Worm (Caenorhabditis elegans) whole organism, early embryonic: Measurements from ENCODE around the gene T25B2.4.

Source experiments
- F13C5.2 ChIP-seq: sonication (generic microtip); optimal IDR thresholded peaks from 2 replicates; lab custom pipeline; 2017; ENCODE audit warnings: mild to moderate bottlenecking, missing genetic modification characterization, inconsistent platforms, missing compliant biosample characterization
- ama-1 ChIP-seq: fragments of 150-350 bp; optimal IDR thresholded peaks from 2 replicates; lab custom pipeline; 2014
- flt-1 ChIP-seq: fragments of 200-800 bp; sonication (Bioruptor generic); IDR thresholded peaks from 2 replicates; pipeline ENCODE4 v1.3.6; 2022; ENCODE audit warnings: missing genetic modification characterization, missing compliant biosample characterization
- hmbx-1 ChIP-seq: sonication (generic microtip); optimal IDR thresholded peaks from 2 replicates; lab custom pipeline; 2016; ENCODE audit warnings: mild to moderate bottlenecking, missing genetic modification characterization, missing compliant biosample characterization
- pes-1 ChIP-seq: fragments of 200-800 bp; sonication (Bioruptor generic); IDR thresholded peaks from 2 replicates; pipeline ENCODE4 v1.3.6; 2022; ENCODE audit warnings: missing genetic modification reagents, missing genetic modification characterization, missing compliant biosample characterization

ce11 chrX:6206305-6206704 is 28.3 kb downstream of the T25B2.4 start, which contains the start of gene mtp-18:
- TF ChIP-seq pes-1 (GFP tag; lab: Robert Waterston, UW) = no peak
- TF ChIP-seq F13C5.2 (tag; lab: Kevin White, UChicago) = no peak
- TF ChIP-seq ama-1 (lab: Kevin White, UChicago) = no peak
- no peak for TF ChIP-seq flt-1
- no peak for TF ChIP-seq hmbx-1 (tag; lab: Kevin White, UChicago)
